Worm (Caenorhabditis elegans) whole organism, midembryonic: ENCODE measurements around the gene H41C03.2.

Experiments
- cog-1 ChIP-seq: sonication (generic microtip); optimal IDR thresholded peaks from 2 replicates; lab custom pipeline; 2016; ENCODE audit warnings: missing genetic modification characterization, missing compliant biosample characterization
- med-1 ChIP-seq: sonication (generic microtip); optimal IDR thresholded peaks from 2 replicates; lab custom pipeline; 2017; ENCODE audit warnings: missing genetic modification characterization, mild to moderate bottlenecking, missing compliant biosample characterization, antibody characterized with exemption, missing genetic modification reagents; ENCODE audit not compliant: insufficient read depth
- ref-1 ChIP-seq: fragments of 200-800 bp; sonication (Bioruptor generic); conservative IDR thresholded peaks from 2 replicates; pipeline ENCODE4 v1.3.6; 2022; ENCODE audit warnings: missing genetic modification reagents, missing genetic modification characterization, missing compliant biosample characterization
- ztf-23 ChIP-seq: fragments of 200-800 bp; sonication (Bioruptor generic); IDR thresholded peaks from 2 replicates; pipeline ENCODE4 v1.3.6; 2022; ENCODE audit warnings: missing genetic modification reagents, missing genetic modification characterization, missing compliant biosample characterization
- ztf-29 ChIP-seq: fragments of 200-800 bp; sonication (Bioruptor generic); IDR thresholded peaks from 2 replicates; pipeline ENCODE4 v1.3.6; 2022; ENCODE audit warnings: missing genetic modification reagents, missing genetic modification characterization, missing compliant biosample characterization

DNA sequence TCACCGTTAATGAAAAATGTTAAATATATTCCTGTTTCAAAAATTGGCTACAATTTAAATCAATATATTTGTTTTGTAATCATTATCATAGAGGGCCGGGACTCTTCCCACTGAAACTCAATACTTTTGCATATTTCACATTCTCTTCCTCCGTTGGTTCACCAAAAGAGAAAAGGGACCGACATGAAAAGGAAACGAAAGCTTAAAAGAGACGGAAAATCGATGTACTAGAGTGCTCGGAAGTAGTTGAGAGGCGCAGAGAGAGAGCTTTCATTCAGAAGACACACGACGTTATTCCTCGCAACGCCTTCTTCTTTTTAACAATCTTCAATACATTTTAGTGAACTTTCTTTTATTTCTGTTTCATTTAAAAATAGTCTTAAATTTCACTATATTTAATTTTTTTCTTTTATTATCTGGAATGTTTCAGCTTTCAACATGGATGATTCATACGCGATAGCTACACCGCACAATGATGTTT, 31.6 kb downstream of the H41C03.2 start, which contains the start of gene ehs-1:
- TF ChIP-seq ztf-29 (GFP tag; lab: Robert Waterston, UW) (no peak), ref-1 (no peak), cog-1 (tag; lab: Kevin White, UChicago) (no peak), ztf-23 (GFP tag; lab: Robert Waterston, UW) (no peak), med-1 (GFP tag; lab: Kevin White, UChicago) (no peak)
